Worm (Caenorhabditis elegans): Measurements from ENCODE around the gene ttr-41.

DNA sequence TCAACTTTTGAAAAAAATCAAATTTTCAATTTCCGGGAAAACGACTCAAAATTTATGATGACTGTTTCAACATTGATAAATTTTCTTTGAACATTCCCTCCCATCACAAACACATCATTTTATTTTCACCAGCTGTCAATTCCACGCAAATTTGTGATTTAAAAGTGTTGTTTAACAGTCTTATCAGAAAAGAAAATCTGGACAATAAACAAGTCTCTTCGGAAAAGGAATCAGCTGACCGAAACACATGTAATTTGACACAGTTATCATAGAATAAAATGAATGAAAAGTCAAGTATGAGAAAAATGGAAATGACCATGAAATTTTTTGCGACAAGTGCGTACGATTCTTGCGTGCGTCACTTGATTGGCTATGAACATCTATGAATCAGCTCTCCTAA lies 41.4 kb upstream of the ttr-41 start:
- TF ChIP-seq ceh-22 (tag; optimal IDR thresholded peaks at IDR 0.05) (no peak), nhr-11 (tag; optimal IDR thresholded peaks at IDR 0.05) (no peak), pqm-1 (tag; optimal IDR thresholded peaks at IDR 0.05) (no peak), unc-42 (tag; optimal IDR thresholded peaks at IDR 0.05) (no peak), ama-1 (optimal IDR thresholded peaks at IDR 0.05) (no peak), mec-3 (tag; optimal IDR thresholded peaks at IDR 0.05; ENCODE audit: borderline replicate concordance) (no peak), sox-4 (tag; optimal IDR thresholded peaks at IDR 0.05) (no peak), ceh-6 (GFP tag; optimal IDR thresholded peaks at IDR 0.05) (no peak), ceh-45 (GFP tag; IDR thresholded peaks at IDR 0.05) (no peak), ceh-14 (tag; optimal IDR thresholded peaks at IDR 0.05) (no peak), unc-86 (tag; optimal IDR thresholded peaks at IDR 0.05) (no peak)
